Worm (Caenorhabditis elegans): ENCODE measurements around the gene ZK354.3.
"Not testable (repeated sequence)": the region's sequence is repeated elsewhere in the genome, so short reads cannot be mapped to it uniquely, and the experiment has no call there.

ZK354.3 gene

DNA sequence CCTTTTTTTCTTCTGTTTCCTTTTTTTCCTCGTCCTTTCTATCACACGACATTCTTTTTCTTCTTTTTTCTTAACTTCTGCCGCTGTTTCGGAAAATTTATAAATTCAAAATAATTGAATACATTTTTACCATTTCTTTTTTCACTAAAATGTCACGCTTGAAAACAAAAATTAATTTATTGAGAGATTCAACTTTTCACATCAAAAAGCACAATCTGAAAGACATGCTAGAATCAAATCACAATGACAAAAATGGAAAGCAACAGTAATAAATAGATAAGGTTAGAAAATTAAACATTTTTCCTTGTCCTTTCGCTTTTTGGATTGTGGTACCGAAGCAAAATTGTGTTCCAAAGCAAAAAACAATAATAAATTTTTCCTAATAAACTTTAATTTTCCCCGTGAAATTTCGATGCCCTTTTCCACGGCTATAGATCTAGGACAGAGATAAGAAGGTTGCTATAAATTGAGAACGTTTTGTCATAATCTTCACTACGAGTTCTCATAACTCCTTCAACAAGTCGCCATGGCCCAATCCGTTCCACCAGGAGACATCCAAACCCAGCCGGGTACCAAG, 12.3 kb upstream of the ZK354.3 start, which contains the start of the genes ZK354.6 and msp-113:
TSS of gene ZK354.6 (minus strand) at position 101 of the 577 bp plus-strand sequence.
TSS of gene msp-113 (plus strand) at position 527 of the 577 bp plus-strand sequence.
- no peak for TF ChIP-seq W03F9.2 (tag; optimal IDR thresholded peaks at IDR 0.05)
- no peak for TF ChIP-seq dao-5 (tag; optimal IDR thresholded peaks at IDR 0.05)
- TF ChIP-seq him-1 (tag; optimal IDR thresholded peaks at IDR 0.05), result no peak

ce11 chrIV:5303030-5303429, 6.8 kb upstream of the ZK354.3 start, which contains the start of gene ZK354.7:
Gene ZK354.7 (minus strand): TSS chrIV:5303130.
- TF ChIP-seq dao-5 (tag; optimal IDR thresholded peaks at IDR 0.05), result no peak
- no peak for TF ChIP-seq him-1 (tag; optimal IDR thresholded peaks at IDR 0.05)
- TF ChIP-seq W03F9.2 (tag; optimal IDR thresholded peaks at IDR 0.05), result no peak

ce11 chrIV:5306040-5306439, 3.8 kb upstream of the ZK354.3 start, which contains the start of gene ZK354.8:
Gene ZK354.8 (minus strand): TSS chrIV:5306140.
- no peak for TF ChIP-seq him-1 (tag; optimal IDR thresholded peaks at IDR 0.05)
- no peak for TF ChIP-seq dao-5 (tag; optimal IDR thresholded peaks at IDR 0.05)
- TF ChIP-seq W03F9.2 (tag; optimal IDR thresholded peaks at IDR 0.05), result no peak

DNA sequence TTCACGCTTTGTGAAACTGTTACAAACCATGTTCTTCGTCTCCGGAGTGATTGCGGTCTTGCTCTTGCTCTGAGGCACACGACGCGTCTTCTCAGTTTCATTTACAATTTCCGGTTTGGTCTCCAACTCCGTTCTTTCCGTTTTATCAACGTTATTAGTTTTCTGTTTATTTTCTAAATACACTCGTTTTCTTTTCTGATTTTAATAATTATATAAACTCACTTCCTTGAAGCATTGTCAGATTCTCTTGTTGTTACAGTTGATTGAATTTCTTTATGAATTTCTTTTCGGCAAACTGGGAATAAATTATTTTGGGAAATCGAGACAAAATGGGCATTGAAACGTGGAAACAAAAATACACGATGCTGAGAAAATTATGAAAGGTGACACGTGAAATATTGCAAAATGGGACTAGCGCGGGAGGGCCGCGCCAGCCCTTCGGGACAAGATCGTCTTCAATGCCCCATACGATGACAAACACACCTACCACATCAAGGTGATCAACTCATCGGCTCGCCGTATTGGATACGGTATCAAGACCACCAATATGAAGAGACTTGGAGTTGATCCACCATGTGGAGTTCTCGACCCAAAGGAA, 1.7 kb upstream of the ZK354.3 start, which contains the start of the genes ZK354.9 and msp-58:
TSS of gene ZK354.9 (minus strand) at position 101 of the 598 bp plus-strand sequence.
TSS of gene msp-58 (plus strand) at position 548 of the 598 bp plus-strand sequence.
- TF ChIP-seq him-1, dao-5, W03F9.2 (tag; optimal IDR thresholded peaks at IDR 0.05): not testable (repeated sequence)

- TF ChIP-seq him-1, W03F9.2, dao-5 (tag; optimal IDR thresholded peaks at IDR 0.05): not testable (repeated sequence)
Observed at ce11 chrIV:5313011-5313410, 3.2 kb downstream of the ZK354.3 start, which contains the start of the genes msp-59 and ZK354.2. Gene msp-59 (minus strand): TSS chrIV:5313111. Gene ZK354.2 (plus strand): TSS chrIV:5313405.

- not testable (repeated sequence) for TF ChIP-seq him-1, dao-5, W03F9.2 (tag; optimal IDR thresholded peaks at IDR 0.05)
Observed at ce11 chrIV:5316223-5316622, 6.4 kb downstream of the ZK354.3 start, which contains the start of gene msp-65. Gene msp-65 (plus strand): TSS chrIV:5316523.

ce11 chrIV:5317106-5317505, 7.3 kb downstream of the ZK354.3 start:
- no peak for TF ChIP-seq him-1 (tag; optimal IDR thresholded peaks at IDR 0.05)
- no peak for TF ChIP-seq dao-5 (tag; optimal IDR thresholded peaks at IDR 0.05)
- no peak for TF ChIP-seq W03F9.2 (tag; optimal IDR thresholded peaks at IDR 0.05)

- TF ChIP-seq dao-5 (tag; optimal IDR thresholded peaks at IDR 0.05) (no peak), him-1 (tag; optimal IDR thresholded peaks at IDR 0.05) (no peak), W03F9.2 (tag; optimal IDR thresholded peaks at IDR 0.05) (no peak)
Observed at ce11 chrIV:5318835-5319303, 9.0 kb downstream of the ZK354.3 start, which contains the start of gene slc-46A. Gene slc-46A (plus strand): TSS chrIV:5319253.

- no peak for TF ChIP-seq him-1 (tag; optimal IDR thresholded peaks at IDR 0.05)
- TF ChIP-seq dao-5 (tag; optimal IDR thresholded peaks at IDR 0.05), result no peak
- no peak for TF ChIP-seq W03F9.2 (tag; optimal IDR thresholded peaks at IDR 0.05)
Observed at ce11 chrIV:5326144-5326543, 16.3 kb downstream of the ZK354.3 start, which contains the start of gene Y4C6B.4. Gene Y4C6B.4 (plus strand): TSS chrIV:5326444.

DNA sequence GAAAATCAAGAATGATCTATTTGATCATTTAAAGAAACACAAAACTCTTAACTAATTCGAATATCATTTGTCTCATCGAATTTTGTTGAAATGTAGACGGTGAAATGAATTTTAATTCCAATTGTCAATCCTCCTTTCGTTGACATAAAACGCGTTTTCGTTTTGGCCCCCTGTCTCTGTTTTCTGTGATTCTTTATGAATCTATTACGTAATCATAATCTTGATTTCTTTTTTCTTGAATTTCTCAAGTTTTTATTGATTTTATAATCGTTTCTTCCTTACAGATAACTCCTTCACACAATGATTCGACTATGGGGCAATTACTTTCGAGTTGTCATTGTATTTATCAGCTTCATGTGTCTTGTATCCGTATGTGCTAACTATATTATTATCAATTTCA, 22.3 kb downstream of the ZK354.3 start, which contains the start of gene Y4C6B.3:
TSS of gene Y4C6B.3 (plus strand) at position 301 of the 400 bp plus-strand sequence.
- TF ChIP-seq him-1 (tag; optimal IDR thresholded peaks at IDR 0.05) (no peak), dao-5 (tag; optimal IDR thresholded peaks at IDR 0.05) (no peak), W03F9.2 (tag; optimal IDR thresholded peaks at IDR 0.05) (no peak)

- TF ChIP-seq W03F9.2 (tag; optimal IDR thresholded peaks at IDR 0.05) (no peak), him-1 (tag; optimal IDR thresholded peaks at IDR 0.05) (no peak)
Observed at ce11 chrIV:5333484-5333883, 23.6 kb downstream of the ZK354.3 start.

DNA sequence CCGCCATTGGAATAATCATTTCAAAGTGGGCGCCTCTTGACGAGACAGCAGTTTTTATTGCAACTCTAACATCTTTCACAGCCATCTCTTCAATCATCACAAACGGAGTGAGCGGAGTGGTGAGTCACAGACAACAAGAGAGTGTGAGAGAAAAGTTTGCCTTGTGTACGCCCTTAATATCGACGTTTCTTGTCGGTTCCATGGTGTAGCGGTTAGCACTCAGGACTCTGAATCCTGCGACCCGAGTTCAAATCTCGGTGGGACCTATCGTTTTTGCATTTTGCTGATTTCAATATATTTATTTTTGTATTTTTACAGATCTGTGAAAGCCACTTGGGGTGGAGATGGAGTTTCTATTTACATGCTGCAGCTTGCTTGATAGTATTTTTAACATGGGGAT, 24.7 kb downstream of the ZK354.3 start:
- TF ChIP-seq him-1 (tag; optimal IDR thresholded peaks at IDR 0.05), result no peak
- TF ChIP-seq dao-5 (tag; optimal IDR thresholded peaks at IDR 0.05), result peak; percentile 22
- TF ChIP-seq W03F9.2 (tag; optimal IDR thresholded peaks at IDR 0.05), result no peak

DNA sequence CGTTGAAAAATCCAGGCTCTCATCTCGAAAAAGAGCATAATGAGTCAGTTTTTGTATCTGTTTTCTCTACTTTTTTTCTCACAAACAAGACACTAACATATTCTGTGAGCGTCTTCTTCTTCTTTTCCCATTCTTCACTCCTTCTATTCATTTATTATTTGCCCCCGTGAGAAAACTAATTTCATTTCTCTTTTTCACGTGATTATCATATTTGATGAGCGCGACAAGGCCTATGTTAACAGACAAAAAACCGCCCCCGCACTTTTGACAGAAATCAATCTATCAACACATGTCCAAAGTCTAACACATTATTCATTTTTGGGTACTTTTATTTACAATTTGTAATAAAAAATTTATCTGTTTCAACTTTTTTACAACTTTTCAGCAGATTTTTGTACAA, 27.8 kb downstream of the ZK354.3 start:
- TF ChIP-seq W03F9.2 (tag; optimal IDR thresholded peaks at IDR 0.05) (no peak), him-1 (tag; optimal IDR thresholded peaks at IDR 0.05) (no peak), dao-5 (tag; optimal IDR thresholded peaks at IDR 0.05) (no peak)

DNA sequence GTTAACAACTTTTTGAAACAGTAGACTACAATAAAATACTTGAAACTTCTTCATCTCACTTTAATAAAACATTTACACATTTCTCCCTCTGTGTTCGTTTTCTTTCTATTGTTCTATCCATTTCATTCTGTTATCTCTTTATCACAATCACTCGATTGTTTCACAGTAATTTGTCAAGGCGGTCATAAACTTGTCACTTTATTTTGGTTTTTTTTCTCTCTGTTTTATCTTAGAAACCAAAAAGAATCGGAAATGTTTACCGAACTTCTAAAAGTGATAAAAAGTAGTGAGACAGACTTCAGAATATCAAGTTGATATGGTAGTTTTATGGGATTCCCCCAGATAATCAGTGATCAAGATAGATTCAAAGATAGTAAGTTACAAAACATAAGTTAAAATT, 29.4 kb downstream of the ZK354.3 start, which contains the start of gene Y4C6B.2:
TSS of gene Y4C6B.2 (plus strand) at position 320 of the 400 bp plus-strand sequence.
- TF ChIP-seq dao-5 (tag; optimal IDR thresholded peaks at IDR 0.05) (no peak), W03F9.2 (tag; optimal IDR thresholded peaks at IDR 0.05) (no peak), him-1 (tag; optimal IDR thresholded peaks at IDR 0.05) (no peak)

Measured in whole organism, L4/young adult.